Worm (Caenorhabditis elegans) whole organism, young adult: ENCODE measurements around the gene unc-27.

ENCODE experiments used
- B0019.2 ChIP-seq: fragments of 200-800 bp; sonication (Bioruptor generic); conservative IDR thresholded peaks from 2 replicates; pipeline ENCODE4 v1.3.6; 2022; ENCODE audit warnings: missing genetic modification reagents, missing genetic modification characterization, missing compliant biosample characterization
- C06A6.2 ChIP-seq: fragments of 200-800 bp; sonication (Bioruptor generic); conservative IDR thresholded peaks from 2 replicates; pipeline ENCODE4 v1.3.6; 2022; ENCODE audit warnings: missing genetic modification characterization, missing compliant biosample characterization
- F10E7.11 ChIP-seq: sonication (generic microtip); optimal IDR thresholded peaks from 2 replicates; lab custom pipeline; 2017; ENCODE audit warnings: mild to moderate bottlenecking, missing genetic modification characterization, moderate library complexity, missing compliant biosample characterization
- F22D6.2 ChIP-seq: sonication (generic microtip); optimal IDR thresholded peaks from 2 replicates; lab custom pipeline; 2016; ENCODE audit warnings: mild to moderate bottlenecking, missing genetic modification characterization, missing compliant biosample characterization
- F33H1.4 ChIP-seq: fragments of 200-800 bp; sonication (Bioruptor generic); IDR thresholded peaks from 2 replicates; pipeline ENCODE4 v1.3.6; 2022; ENCODE audit warnings: missing genetic modification reagents, missing genetic modification characterization, missing compliant biosample characterization
- F37B4.10 ChIP-seq: fragments of 200-800 bp; sonication (Bioruptor generic); IDR thresholded peaks from 2 replicates; pipeline ENCODE4 v1.3.6; 2022; ENCODE audit warnings: missing genetic modification characterization, missing compliant biosample characterization
- F52B5.7 ChIP-seq: sonication (generic microtip); optimal IDR thresholded peaks from 2 replicates; lab custom pipeline; 2016; ENCODE audit warnings: mild to moderate bottlenecking, missing genetic modification characterization, missing compliant biosample characterization
- F55B11.4 ChIP-seq: sonication (generic microtip); optimal IDR thresholded peaks from 2 replicates; lab custom pipeline; 2016; ENCODE audit warnings: missing compliant biosample characterization, missing genetic modification characterization, borderline replicate concordance; ENCODE audit not compliant: insufficient read depth
- K12H6.12 ChIP-seq: fragments of 200-800 bp; sonication (Bioruptor generic); optimal IDR thresholded peaks from 2 replicates; lab custom pipeline; 2018; ENCODE audit warnings: mild to moderate bottlenecking, missing genetic modification characterization, missing compliant biosample characterization
- T26A5.8 ChIP-seq: sonication (generic microtip); optimal IDR thresholded peaks from 2 replicates; lab custom pipeline; 2016; ENCODE audit warnings: missing genetic modification characterization, missing compliant biosample characterization
- Y56A3A.18 ChIP-seq: fragments of 200-800 bp; sonication (Bioruptor generic); IDR thresholded peaks from 2 replicates; pipeline ENCODE4 v1.3.6; 2022; ENCODE audit warnings: missing genetic modification reagents, missing genetic modification characterization, missing compliant biosample characterization
- Y79H2A.3 ChIP-seq: fragments of 200-800 bp; sonication (Bioruptor generic); conservative IDR thresholded peaks from 2 replicates; pipeline ENCODE4 v1.3.6; 2022; ENCODE audit warnings: missing genetic modification reagents, missing genetic modification characterization, missing compliant biosample characterization
- ZK185.1 ChIP-seq: sonication (generic microtip); optimal IDR thresholded peaks from 2 replicates; lab custom pipeline; 2016; ENCODE audit warnings: mild to moderate bottlenecking, missing genetic modification characterization, missing compliant biosample characterization; ENCODE audit not compliant: poor library complexity, severe bottlenecking
- aptf-2 ChIP-seq: fragments of 200-800 bp; sonication (Bioruptor generic); conservative IDR thresholded peaks from 2 replicates; pipeline ENCODE4 v1.3.6; 2022; ENCODE audit warnings: missing genetic modification reagents, missing genetic modification characterization, missing compliant biosample characterization
- cebp-1 ChIP-seq, 2 experiments: fragments of 200-800 bp in 1 of 2; sonication (Bioruptor generic) in 1 of 2; sonication (generic microtip) in 1 of 2; IDR thresholded peaks in 1 of 2; optimal IDR thresholded peaks in 1 of 2; 2 replicates each; pipeline versions ENCODE4 v1.3.6 to Lab custom; 2017 to 2022; ENCODE audit warnings: missing compliant biosample characterization in 2 of 2, missing genetic modification characterization in 2 of 2, mild to moderate bottlenecking in 1 of 2, missing genetic modification reagents in 1 of 2, moderate library complexity in 1 of 2
- ceh-58 ChIP-seq: fragments of 200-800 bp; sonication (Bioruptor generic); IDR thresholded peaks from 2 replicates; pipeline ENCODE4 v1.3.6; 2022; ENCODE audit warnings: missing genetic modification characterization, missing compliant biosample characterization
- ceh-91 ChIP-seq: fragments of 200-800 bp; sonication (Bioruptor generic); IDR thresholded peaks from 2 replicates; pipeline ENCODE4 v1.3.6; 2022; ENCODE audit warnings: missing genetic modification reagents, missing genetic modification characterization, missing compliant biosample characterization
- die-1 ChIP-seq: sonication (generic microtip); optimal IDR thresholded peaks from 2 replicates; lab custom pipeline; 2016; ENCODE audit warnings: missing genotype, mild to moderate bottlenecking, missing genetic modification characterization, missing compliant biosample characterization
- efl-1 ChIP-seq: fragments of 150-350 bp; optimal IDR thresholded peaks from 2 replicates; lab custom pipeline; 2014; ENCODE audit warnings: missing biosample characterization, missing genetic modification reagents, missing genetic modification characterization
- ekl-4 ChIP-seq: fragments of 200-800 bp; sonication (Bioruptor generic); IDR thresholded peaks from 2 replicates; pipeline ENCODE4 v1.3.6; 2022; ENCODE audit warnings: missing genetic modification reagents, missing genetic modification characterization, missing compliant biosample characterization
- ets-4 ChIP-seq: fragments of 200-800 bp; sonication (Bioruptor generic); optimal IDR thresholded peaks from 2 replicates; lab custom pipeline; 2018; ENCODE audit warnings: mild to moderate bottlenecking, missing genetic modification characterization, missing compliant biosample characterization
- gei-17 ChIP-seq: fragments of 200-800 bp; sonication (Bioruptor generic); optimal IDR thresholded peaks from 2 replicates; lab custom pipeline; 2018; ENCODE audit warnings: mild to moderate bottlenecking, missing genetic modification characterization, missing compliant biosample characterization
- hsf-1 ChIP-seq: fragments of 200-800 bp; sonication (Bioruptor generic); IDR thresholded peaks from 2 replicates; pipeline ENCODE4 v1.3.6; 2022; ENCODE audit warnings: missing genetic modification reagents, missing genetic modification characterization, missing compliant biosample characterization
- lin-35 ChIP-seq, 3 experiments: fragments of 150-350 bp in 2 of 3; sonication (generic microtip) in 1 of 3; optimal IDR thresholded peaks; 2 replicates each; lab custom pipeline; 2014 to 2018; ENCODE audit warnings: missing biosample characterization in 3 of 3, missing genetic modification characterization in 3 of 3, missing genetic modification reagents in 3 of 3
- lin-54 ChIP-seq: fragments of 200-800 bp; sonication (Bioruptor generic); optimal IDR thresholded peaks from 2 replicates; lab custom pipeline; 2018; ENCODE audit warnings: mild to moderate bottlenecking, missing genetic modification characterization, missing compliant biosample characterization
- lsy-27 ChIP-seq: sonication (generic microtip); optimal IDR thresholded peaks from 2 replicates; lab custom pipeline; 2017; ENCODE audit warnings: missing genetic modification characterization, mild to moderate bottlenecking, missing compliant biosample characterization, antibody characterized with exemption, missing genotype, borderline replicate concordance; ENCODE audit not compliant: insufficient read depth
- madf-10 ChIP-seq: sonication (generic microtip); optimal IDR thresholded peaks from 2 replicates; lab custom pipeline; 2016; ENCODE audit warnings: mild to moderate bottlenecking, missing genetic modification characterization, missing compliant biosample characterization
- mxl-1 ChIP-seq: sonication (generic microtip); optimal IDR thresholded peaks from 2 replicates; lab custom pipeline; 2016; ENCODE audit warnings: missing genetic modification characterization, missing compliant biosample characterization
- nhr-120 ChIP-seq: fragments of 200-800 bp; sonication (Bioruptor generic); IDR thresholded peaks from 2 replicates; pipeline ENCODE4 v1.3.6; 2022; ENCODE audit warnings: missing genetic modification characterization, missing compliant biosample characterization
- nhr-179 ChIP-seq: sonication (generic microtip); optimal IDR thresholded peaks from 2 replicates; lab custom pipeline; 2016; ENCODE audit warnings: mild to moderate bottlenecking, missing genetic modification characterization, missing compliant biosample characterization
- nhr-90 ChIP-seq: sonication (generic microtip); optimal IDR thresholded peaks from 2 replicates; lab custom pipeline; 2016; ENCODE audit warnings: missing genotype, mild to moderate bottlenecking, missing genetic modification characterization, missing compliant biosample characterization
- pha-4 ChIP-seq: fragments of 150-350 bp; sonication (generic microtip); optimal IDR thresholded peaks from 2 replicates; lab custom pipeline; 2014; ENCODE audit warnings: missing biosample characterization, missing genetic modification reagents, missing genetic modification characterization
- rec-8 ChIP-seq, 2 experiments: sonication (generic microtip); optimal IDR thresholded peaks; 2 replicates each; lab custom pipeline; 2016; ENCODE audit warnings: mild to moderate bottlenecking in 2 of 2, missing genetic modification characterization in 2 of 2, missing genetic modification reagents in 2 of 2, missing genotype in 2 of 2, missing biosample characterization in 1 of 2, missing compliant biosample characterization in 1 of 2, moderate library complexity in 1 of 2
- repo-1 ChIP-seq: sonication (generic microtip); optimal IDR thresholded peaks from 2 replicates; lab custom pipeline; 2017; ENCODE audit warnings: mild to moderate bottlenecking, missing genetic modification characterization, missing compliant biosample characterization
- rpc-1 ChIP-seq, 2 experiments: fragments of 150-350 bp in 1 of 2; sonication (generic microtip) in 1 of 2; optimal IDR thresholded peaks; 2 replicates each; lab custom pipeline; 2014 to 2018; ENCODE audit warnings: missing biosample characterization in 1 of 2, missing genetic modification characterization in 1 of 2, missing genetic modification reagents in 1 of 2, missing genotype in 1 of 2
- snpc-1.1 ChIP-seq: sonication (generic microtip); optimal IDR thresholded peaks from 2 replicates; lab custom pipeline; 2017; ENCODE audit warnings: missing genetic modification characterization, mild to moderate bottlenecking, missing compliant biosample characterization, antibody characterized with exemption, moderate library complexity, missing genotype, missing genetic modification reagents; ENCODE audit not compliant: insufficient read depth
- snpc-1.3 ChIP-seq: sonication (generic microtip); optimal IDR thresholded peaks from 2 replicates; lab custom pipeline; 2017; ENCODE audit warnings: missing genetic modification characterization, mild to moderate bottlenecking, missing compliant biosample characterization, antibody characterized with exemption, moderate library complexity, missing genotype, missing genetic modification reagents; ENCODE audit not compliant: insufficient read depth
- snpc-3.4 ChIP-seq: sonication (generic microtip); optimal IDR thresholded peaks from 2 replicates; lab custom pipeline; 2017; ENCODE audit warnings: missing genetic modification characterization, mild to moderate bottlenecking, missing compliant biosample characterization, antibody characterized with exemption, moderate library complexity, missing genotype, missing genetic modification reagents
- tbp1 ChIP-seq: fragments of 200-800 bp; sonication (Bioruptor generic); optimal IDR thresholded peaks from 2 replicates; lab custom pipeline; 2018; ENCODE audit warnings: mild to moderate bottlenecking, missing genetic modification characterization, missing compliant biosample characterization
- tlf-1 ChIP-seq: fragments of 200-800 bp; sonication (Bioruptor generic); optimal IDR thresholded peaks from 2 replicates; lab custom pipeline; 2018; ENCODE audit warnings: mild to moderate bottlenecking, missing genetic modification characterization, missing compliant biosample characterization
- zfh-2 ChIP-seq: fragments of 200-800 bp; sonication (Bioruptor generic); conservative IDR thresholded peaks from 2 replicates; pipeline ENCODE4 v1.3.6; 2022; ENCODE audit warnings: missing genetic modification reagents, missing genetic modification characterization, missing compliant biosample characterization
- zim-3 ChIP-seq: sonication (generic microtip); optimal IDR thresholded peaks from 2 replicates; lab custom pipeline; 2017; ENCODE audit warnings: mild to moderate bottlenecking, missing genetic modification characterization, moderate library complexity, missing compliant biosample characterization
- ztf-22 ChIP-seq: fragments of 200-800 bp; sonication (Bioruptor generic); optimal IDR thresholded peaks from 2 replicates; lab custom pipeline; 2018; ENCODE audit warnings: mild to moderate bottlenecking, missing genetic modification characterization, moderate library complexity, missing compliant biosample characterization
- ztf-28 ChIP-seq: fragments of 200-800 bp; sonication (Bioruptor generic); IDR thresholded peaks from 2 replicates; pipeline ENCODE4 v1.3.6; 2022; ENCODE audit warnings: missing genetic modification reagents, missing genetic modification characterization, missing compliant biosample characterization
- ztf-3 ChIP-seq: fragments of 200-800 bp; sonication (Bioruptor generic); optimal IDR thresholded peaks from 2 replicates; lab custom pipeline; 2018; ENCODE audit warnings: mild to moderate bottlenecking, missing genetic modification characterization, missing compliant biosample characterization

unc-27 gene

DNA sequence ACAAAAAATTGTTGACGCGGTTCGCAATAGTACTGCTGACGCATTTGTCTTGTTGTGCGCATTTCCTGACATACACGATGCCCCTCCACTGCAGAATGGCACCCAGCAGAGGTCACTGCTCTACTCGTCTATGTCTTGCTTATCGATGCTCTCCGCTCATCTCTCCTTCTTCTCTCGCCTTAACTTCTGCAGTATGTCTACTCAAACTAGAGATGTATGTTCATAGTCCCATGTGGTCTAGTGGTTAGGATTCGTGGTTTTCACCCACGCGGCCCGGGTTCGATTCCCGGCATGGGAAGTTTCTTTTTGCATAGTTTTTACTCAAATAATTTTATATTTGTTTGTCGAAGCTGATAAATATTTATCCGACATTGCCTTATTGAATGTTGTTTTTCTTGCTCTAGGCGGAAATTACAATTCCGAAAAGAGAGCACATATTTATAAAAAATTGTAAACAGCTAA is 46.7 kb downstream of the unc-27 start, which contains the start of gene C28G1.2 (continued):
- TF ChIP-seq aptf-2: 0 out of 2 replicates have a peak, but pooled peaks have one; percentile 53
- peak; percentile 25 for TF ChIP-seq efl-1 (GFP tag; lab: Kevin White, UChicago)
- peak; percentile 62; the same call in 1 of the 2 replicates for TF ChIP-seq ztf-28 (GFP tag; lab: Robert Waterston, UW)
- TF ChIP-seq B0019.2: 0 out of 2 replicates have a peak, but pooled peaks have one; percentile 45
- TF ChIP-seq rpc-1 (optimal IDR thresholded peaks at IDR 0.05; lab: Kevin White, UChicago): peak; percentile 98
- peak; percentile 97 for TF ChIP-seq rpc-1 (tag; optimal IDR thresholded peaks at IDR 0.05; lab: Kevin White, UChicago)
- TF ChIP-seq ztf-22 (GFP tag; lab: Kevin White, UChicago): peak; percentile 83
- TF ChIP-seq Y56A3A.18 (GFP tag; lab: Robert Waterston, UW): peak; percentile 94
- peak; percentile 95 for TF ChIP-seq ZK185.1 (tag; lab: Kevin White, UChicago)
- TF ChIP-seq F52B5.7: peak; percentile 88
- peak; percentile 52 for TF ChIP-seq snpc-3.4 (tag; lab: Kevin White, UChicago)
- TF ChIP-seq gei-17 (GFP tag; lab: Kevin White, UChicago): peak; percentile 88
- no peak for TF ChIP-seq nhr-120
- no peak for TF ChIP-seq pha-4 (tag; lab: Kevin White, UChicago)
- peak in 2 of 3 experiments; percentile 59 to 83 for TF ChIP-seq lin-35 (GFP tag; optimal IDR thresholded peaks at IDR 0.05; lab: Kevin White, UChicago)
- 0 out of 2 replicates have a peak, but pooled peaks have one; percentile 46 for TF ChIP-seq F37B4.10 (GFP tag; lab: Robert Waterston, UW)
- peak; percentile 17 for TF ChIP-seq nhr-179 (tag; lab: Kevin White, UChicago)
- no peak for TF ChIP-seq F33H1.4
- peak; percentile 34 for TF ChIP-seq snpc-1.1 (tag; lab: Kevin White, UChicago)
- TF ChIP-seq nhr-90 (tag; lab: Kevin White, UChicago): peak; percentile 88
- TF ChIP-seq F55B11.4: no peak
- peak; percentile 64 for TF ChIP-seq F22D6.2 (tag; lab: Kevin White, UChicago)
- peak; percentile 71 for TF ChIP-seq C06A6.2 (GFP tag; lab: Robert Waterston, UW)
- 0 out of 2 replicates have a peak, but pooled peaks have one; percentile 83 for TF ChIP-seq ceh-58 (GFP tag; lab: Robert Waterston, UW)
- TF ChIP-seq mxl-1 (tag; lab: Kevin White, UChicago): peak; percentile 63
- peak; percentile 94 for TF ChIP-seq K12H6.12 (tag; lab: Kevin White, UChicago)
- no peak; the same call in none of the 2 replicates for TF ChIP-seq zfh-2 (GFP tag; lab: Robert Waterston, UW)
- TF ChIP-seq lin-54 (GFP tag; lab: Kevin White, UChicago): peak; percentile 68
- TF ChIP-seq F10E7.11 (tag; lab: Kevin White, UChicago): peak; percentile 84
- TF ChIP-seq ekl-4 (GFP tag; lab: Robert Waterston, UW): peak; percentile 91; the same call in 1 of the 2 replicates
- peak; percentile 92 for TF ChIP-seq T26A5.8
- peak; percentile 79 for TF ChIP-seq lsy-27 (tag; lab: Kevin White, UChicago)

ce11 chrX:8838176-8838575 is 48.9 kb downstream of the unc-27 start:
- TF ChIP-seq rec-8 (tag; optimal IDR thresholded peaks at IDR 0.05; lab: Kevin White, UChicago) (peak; percentile 23 to 65), lin-35 (GFP tag; optimal IDR thresholded peaks at IDR 0.05; lab: Kevin White, UChicago) (no peak), snpc-1.3 (tag; lab: Kevin White, UChicago) (peak; percentile 30), tlf-1 (GFP tag; lab: Kevin White, UChicago) (no peak), tbp1 (GFP tag; lab: Kevin White, UChicago) (peak; percentile 87), cebp-1 (GFP tag; IDR thresholded peaks at IDR 0.05; lab: Robert Waterston, UW) (no peak), cebp-1 (tag; optimal IDR thresholded peaks at IDR 0.05; lab: Kevin White, UChicago) (peak; percentile 20), die-1 (tag; lab: Kevin White, UChicago) (peak; percentile 70), zim-3 (tag; lab: Kevin White, UChicago) (peak; percentile 15), ets-4 (GFP tag; lab: Kevin White, UChicago) (no peak), rpc-1 (optimal IDR thresholded peaks at IDR 0.05; lab: Kevin White, UChicago) (peak; percentile 92), rpc-1 (tag; optimal IDR thresholded peaks at IDR 0.05; lab: Kevin White, UChicago) (peak; percentile 89), ceh-91 (GFP tag; lab: Robert Waterston, UW) (0 out of 2 replicates have a peak, but pooled peaks have one; percentile 10), repo-1 (tag; lab: Kevin White, UChicago) (no peak), hsf-1 (GFP tag; lab: Robert Waterston, UW) (no peak), ztf-3 (no peak), Y79H2A.3 (GFP tag; lab: Robert Waterston, UW) (no peak), ZK185.1 (tag; lab: Kevin White, UChicago) (peak; percentile 68), madf-10 (tag; lab: Kevin White, UChicago) (peak; percentile 5)
